Fruit fly (Drosophila melanogaster) whole organism, embryonic: ENCODE results near the gene CG17819.

Experiments
- ATbp ChIP-seq: fragments of 200-800 bp; sonication (Bioruptor generic); optimal IDR thresholded peaks from 2 replicates; lab custom pipeline; 2017; ENCODE audit warnings: missing biosample characterization, mild to moderate bottlenecking, missing genetic modification characterization, missing genetic modification reagents
- CG10462 ChIP-seq: fragments of 200-800 bp; sonication (Bioruptor generic); optimal IDR thresholded peaks from 2 replicates; lab custom pipeline; 2016; ENCODE audit warnings: missing biosample characterization, missing genetic modification characterization
- CG10543 ChIP-seq: fragments of 200-800 bp; sonication (Bioruptor generic); optimal IDR thresholded peaks from 3 replicates; lab custom pipeline; 2017; ENCODE audit warnings: missing biosample characterization, mild to moderate bottlenecking, missing genetic modification characterization, moderate library complexity
- CG10654 ChIP-seq: fragments of 200-800 bp; sonication (Bioruptor generic); optimal IDR thresholded peaks from 2 replicates; lab custom pipeline; 2016; ENCODE audit warnings: missing biosample characterization, missing genetic modification characterization
- CG11093 ChIP-seq: fragments of 200-800 bp; sonication (Bioruptor generic); IDR thresholded peaks from 3 replicates; pipeline ENCODE4 v1.3.6; 2022; ENCODE audit warnings: missing biosample characterization, missing genetic modification characterization
- CG12219 ChIP-seq: fragments of 200-800 bp; sonication (Bioruptor generic); optimal IDR thresholded peaks from 3 replicates; lab custom pipeline; 2018; ENCODE audit warnings: missing biosample characterization, mild to moderate bottlenecking, missing genetic modification characterization
- CG13296 ChIP-seq: fragments of 200-800 bp; sonication (Bioruptor generic); optimal IDR thresholded peaks from 3 replicates; lab custom pipeline; 2018; ENCODE audit warnings: missing biosample characterization, mild to moderate bottlenecking, missing genetic modification characterization
- CG13624 ChIP-seq: fragments of 200-800 bp; sonication (Bioruptor generic); optimal IDR thresholded peaks from 2 replicates; lab custom pipeline; 2016; ENCODE audit warnings: missing biosample characterization, missing genetic modification characterization
- CG2202 ChIP-seq: fragments of 200-800 bp; sonication (Bioruptor generic); optimal IDR thresholded peaks from 2 replicates; lab custom pipeline; 2018; ENCODE audit warnings: missing biosample characterization, mild to moderate bottlenecking, missing genetic modification characterization
- CG30431 ChIP-seq: fragments of 200-800 bp; sonication (Bioruptor generic); optimal IDR thresholded peaks from 2 replicates; lab custom pipeline; 2017; ENCODE audit warnings: missing biosample characterization, missing genetic modification characterization
- CG31365 ChIP-seq: fragments of 200-800 bp; sonication (Bioruptor generic); optimal IDR thresholded peaks from 2 replicates; lab custom pipeline; 2018; ENCODE audit warnings: missing biosample characterization, mild to moderate bottlenecking, missing genetic modification characterization
- CG31441 ChIP-seq: fragments of 200-800 bp; sonication (Bioruptor generic); IDR thresholded peaks from 2 replicates; pipeline ENCODE4 v1.3.6; 2022; ENCODE audit warnings: missing biosample characterization, missing genetic modification characterization
- CG32767 ChIP-seq: fragments of 200-800 bp; sonication (Bioruptor generic); IDR thresholded peaks from 2 replicates; pipeline ENCODE4 v1.3.6; 2022; ENCODE audit warnings: missing biosample characterization, missing genetic modification characterization
- CG33213 ChIP-seq: fragments of 200-800 bp; sonication (Bioruptor generic); optimal IDR thresholded peaks from 3 replicates; lab custom pipeline; 2016; ENCODE audit warnings: missing biosample characterization, missing genetic modification characterization
- CG34422 ChIP-seq: fragments of 200-800 bp; sonication (Bioruptor generic); IDR thresholded peaks from 3 replicates; pipeline ENCODE4 v1.3.6; 2022; ENCODE audit warnings: missing biosample characterization, missing genetic modification characterization
- CG3838 ChIP-seq: fragments of 200-800 bp; sonication (Bioruptor generic); optimal IDR thresholded peaks from 3 replicates; lab custom pipeline; 2016; ENCODE audit warnings: missing biosample characterization, missing genetic modification characterization
- CG4404 ChIP-seq: fragments of 200-800 bp; sonication (Bioruptor generic); IDR thresholded peaks from 2 replicates; pipeline ENCODE4 v1.3.6; 2022; ENCODE audit warnings: missing biosample characterization, missing genetic modification characterization
- CG6175 ChIP-seq: fragments of 200-800 bp; sonication (Bioruptor generic); IDR thresholded peaks from 3 replicates; pipeline ENCODE4 v1.3.6; 2022; ENCODE audit warnings: missing biosample characterization, missing genetic modification characterization
- CG6683 ChIP-seq: fragments of 200-800 bp; sonication (Bioruptor generic); optimal IDR thresholded peaks from 2 replicates; lab custom pipeline; 2017; ENCODE audit warnings: missing biosample characterization, mild to moderate bottlenecking, missing genetic modification characterization, missing genetic modification reagents
- CG6813 ChIP-seq: fragments of 200-800 bp; sonication (Bioruptor generic); optimal IDR thresholded peaks from 2 replicates; lab custom pipeline; 2017; ENCODE audit warnings: missing biosample characterization, missing genetic modification characterization, mild to moderate bottlenecking, moderate library complexity, missing genetic modification reagents
- CG6854 ChIP-seq: fragments of 200-800 bp; sonication (Bioruptor generic); optimal IDR thresholded peaks from 3 replicates; lab custom pipeline; 2017; ENCODE audit warnings: missing biosample characterization, mild to moderate bottlenecking, missing genetic modification characterization
- CG7928 ChIP-seq: fragments of 200-800 bp; sonication (Bioruptor generic); optimal IDR thresholded peaks from 2 replicates; lab custom pipeline; 2017; ENCODE audit warnings: missing biosample characterization, mild to moderate bottlenecking, missing genetic modification characterization
- CG7963 ChIP-seq: fragments of 200-800 bp; sonication (Bioruptor generic); IDR thresholded peaks from 3 replicates; pipeline ENCODE4 v1.3.6; 2022; ENCODE audit warnings: missing biosample characterization, missing genetic modification characterization; ENCODE audit not compliant: partially characterized antibody
- CG9876 ChIP-seq: fragments of 200-800 bp; sonication (Bioruptor generic); optimal IDR thresholded peaks from 2 replicates; lab custom pipeline; 2016; ENCODE audit warnings: missing biosample characterization, missing genetic modification characterization
- Drgx ChIP-seq: fragments of 200-800 bp; sonication (Bioruptor generic); IDR thresholded peaks from 2 replicates; pipeline ENCODE4 v1.3.6; 2022; ENCODE audit warnings: missing biosample characterization, missing genetic modification characterization
- Fer1 ChIP-seq: fragments of 200-800 bp; sonication (Bioruptor generic); optimal IDR thresholded peaks from 2 replicates; lab custom pipeline; 2017; ENCODE audit warnings: missing biosample characterization, mild to moderate bottlenecking, missing genetic modification characterization
- Hand ChIP-seq: fragments of 200-800 bp; sonication (Bioruptor generic); optimal IDR thresholded peaks from 2 replicates; lab custom pipeline; 2017; ENCODE audit warnings: mild to moderate bottlenecking, missing biosample characterization, missing genetic modification reagents, missing genetic modification characterization
- HmgD ChIP-seq: fragments of 200-800 bp; sonication (Bioruptor generic); optimal IDR thresholded peaks from 3 replicates; lab custom pipeline; 2016; ENCODE audit warnings: missing biosample characterization, missing genetic modification characterization
- Lim3 ChIP-seq: fragments of 200-800 bp; sonication (Bioruptor generic); IDR thresholded peaks from 2 replicates; pipeline ENCODE4 v1.3.6; 2022; ENCODE audit warnings: missing biosample characterization, missing genetic modification characterization
- MTF-1 ChIP-seq: fragments of 200-800 bp; sonication (Bioruptor generic); optimal IDR thresholded peaks from 2 replicates; lab custom pipeline; 2018; ENCODE audit warnings: missing biosample characterization, mild to moderate bottlenecking, missing genetic modification characterization, borderline replicate concordance
- Med ChIP-seq: fragments of 200-800 bp; sonication (Bioruptor generic); peaks from one replicate; lab custom pipeline; 2016; ENCODE audit warnings: missing biosample characterization, missing genetic modification characterization, mild to moderate bottlenecking, inconsistent platforms, moderate library complexity
- Meics ChIP-seq: fragments of 200-800 bp; sonication (Bioruptor generic); optimal IDR thresholded peaks from 2 replicates; lab custom pipeline; 2017; ENCODE audit warnings: missing biosample characterization, mild to moderate bottlenecking, missing genetic modification characterization
- Myb ChIP-seq: fragments of 200-800 bp; sonication (Bioruptor generic); optimal IDR thresholded peaks from 2 replicates; lab custom pipeline; 2016; ENCODE audit warnings: missing biosample characterization, missing genetic modification characterization
- NC2β ChIP-seq: fragments of 200-800 bp; sonication (Bioruptor generic); optimal IDR thresholded peaks from 2 replicates; lab custom pipeline; 2016; ENCODE audit warnings: missing biosample characterization, missing genetic modification characterization
- Rx ChIP-seq: fragments of 200-800 bp; sonication (Bioruptor generic); IDR thresholded peaks from 2 replicates; pipeline ENCODE4 v1.3.6; 2022; ENCODE audit warnings: missing biosample characterization, missing genetic modification characterization
- aop ChIP-seq: fragments of 200-800 bp; sonication (Bioruptor generic); IDR thresholded peaks from 2 replicates; pipeline ENCODE4 v1.3.6; 2022; ENCODE audit warnings: missing biosample characterization, missing genetic modification characterization
- ara ChIP-seq: fragments of 200-800 bp; sonication (Bioruptor generic); IDR thresholded peaks from 2 replicates; pipeline ENCODE4 v1.3.6; 2022; ENCODE audit warnings: missing biosample characterization, missing genetic modification characterization
- btn ChIP-seq: fragments of 200-800 bp; sonication (Bioruptor generic); optimal IDR thresholded peaks from 2 replicates; lab custom pipeline; 2016; ENCODE audit warnings: missing biosample characterization, missing genetic modification characterization
- disco-r ChIP-seq: fragments of 200-800 bp; sonication (Bioruptor generic); optimal IDR thresholded peaks from 2 replicates; lab custom pipeline; 2016; ENCODE audit warnings: missing biosample characterization, missing genetic modification characterization
- gcm2 ChIP-seq: fragments of 200-800 bp; sonication (Bioruptor generic); optimal IDR thresholded peaks from 2 replicates; lab custom pipeline; 2016; ENCODE audit warnings: missing biosample characterization, missing genetic modification characterization
- hkb ChIP-seq, 2 experiments: fragments of 200-800 bp in 1 of 2; fragments of >200 bp in 1 of 2; sonication (Bioruptor generic) in 1 of 2; IDR thresholded peaks in 1 of 2; optimal IDR thresholded peaks in 1 of 2; 2 replicates each; pipeline versions ENCODE4 v1.3.6 to Lab custom; 2017 to 2022; ENCODE audit warnings: missing biosample characterization in 1 of 2, missing genetic modification characterization in 1 of 2
- klu ChIP-seq: fragments of 200-800 bp; sonication (Bioruptor generic); IDR thresholded peaks from 2 replicates; pipeline ENCODE4 v1.3.6; 2022; ENCODE audit warnings: missing biosample characterization, missing genetic modification characterization
- lilli ChIP-seq: fragments of 200-800 bp; sonication (Bioruptor generic); optimal IDR thresholded peaks from 3 replicates; lab custom pipeline; 2016; ENCODE audit warnings: missing biosample characterization, missing genetic modification characterization
- mld ChIP-seq: fragments of 200-800 bp; sonication (Bioruptor generic); IDR thresholded peaks from 3 replicates; pipeline ENCODE4 v1.3.6; 2022; ENCODE audit warnings: missing biosample characterization, missing genetic modification characterization; ENCODE audit not compliant: partially characterized antibody
- org-1 ChIP-seq: fragments of 200-800 bp; sonication (Bioruptor generic); optimal IDR thresholded peaks from 2 replicates; lab custom pipeline; 2017; ENCODE audit warnings: missing biosample characterization, missing genetic modification characterization
- p53 ChIP-seq: fragments of 200-800 bp; sonication (Bioruptor generic); optimal IDR thresholded peaks from 2 replicates; lab custom pipeline; 2016; ENCODE audit warnings: missing biosample characterization, missing genetic modification characterization
- psq ChIP-seq: fragments of 200-800 bp; sonication (Bioruptor generic); optimal IDR thresholded peaks from 2 replicates; lab custom pipeline; 2017; ENCODE audit warnings: missing biosample characterization, missing genetic modification characterization
- sens ChIP-seq: fragments of 200-800 bp; sonication (Bioruptor generic); peaks from one replicate; lab custom pipeline; 2016; ENCODE audit warnings: missing biosample characterization, missing genetic modification characterization
- sob ChIP-seq: fragments of 200-800 bp; sonication (Bioruptor generic); IDR thresholded peaks from 2 replicates; pipeline ENCODE4 v1.3.6; 2022; ENCODE audit warnings: missing biosample characterization, missing genetic modification characterization
- sr ChIP-seq: fragments of 200-800 bp; sonication (Bioruptor generic); IDR thresholded peaks from 3 replicates; pipeline ENCODE4 v1.3.6; 2022; ENCODE audit warnings: missing biosample characterization, missing genetic modification characterization
- tgo ChIP-seq: fragments of 200-800 bp; sonication (Bioruptor generic); IDR thresholded peaks from 3 replicates; pipeline ENCODE4 v1.3.6; 2022; ENCODE audit warnings: missing biosample characterization, missing genetic modification characterization
- wek ChIP-seq: fragments of 200-800 bp; sonication (Bioruptor generic); optimal IDR thresholded peaks from 3 replicates; lab custom pipeline; 2018; ENCODE audit warnings: missing biosample characterization, mild to moderate bottlenecking, missing genetic modification characterization, moderate library complexity

Gene CG17819

DNA sequence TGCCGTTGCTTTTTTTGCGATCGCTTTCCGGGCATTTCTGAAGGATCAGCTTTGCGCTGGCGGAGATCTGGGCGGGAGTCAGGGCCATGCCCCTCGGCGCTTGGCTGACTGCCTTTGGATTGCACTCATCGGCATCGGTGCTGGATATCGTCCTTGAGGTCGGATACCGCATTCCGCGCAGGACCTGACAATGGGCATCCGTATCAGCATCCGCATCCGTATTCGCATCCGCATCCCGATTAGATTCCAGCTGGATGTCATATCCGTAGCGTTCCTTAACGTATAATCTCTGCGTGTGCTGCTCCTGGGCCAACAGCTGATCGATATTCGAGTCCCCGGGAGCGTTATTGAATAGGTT is 29.9 kb downstream of the CG17819 start (continued):
- TF ChIP-seq CG4404 (GFP tag; lab: Robert Waterston, UW): no peak
- TF ChIP-seq gcm2 (GFP tag; lab: Kevin White, UChicago): no peak
- no peak for TF ChIP-seq Fer1
- no peak for TF ChIP-seq CG13624 (GFP tag; lab: Kevin White, UChicago)
- no peak for TF ChIP-seq btn
- TF ChIP-seq CG34422 (GFP tag; lab: Robert Waterston, UW): no peak
- no peak for TF ChIP-seq CG9876 (GFP tag; lab: Kevin White, UChicago)
- no peak for TF ChIP-seq CG6813
- peak; percentile 32; the same call in 1 of the 2 replicates for TF ChIP-seq ara (GFP tag; lab: Robert Waterston, UW)
- no peak for TF ChIP-seq HmgD (GFP tag; lab: Kevin White, UChicago)
- no peak for TF ChIP-seq hkb (optimal IDR thresholded peaks at IDR 0.05; lab: Kevin White, UChicago)
- no peak for TF ChIP-seq hkb (GFP tag; IDR thresholded peaks at IDR 0.05; lab: Robert Waterston, UW)
- TF ChIP-seq CG31441 (GFP tag; lab: Robert Waterston, UW): no peak
- TF ChIP-seq ATbp (GFP tag; lab: Kevin White, UChicago): no peak
- TF ChIP-seq p53: no peak
- no peak for TF ChIP-seq Meics (GFP tag; lab: Kevin White, UChicago)
- no peak for TF ChIP-seq CG6175 (GFP tag; lab: Robert Waterston, UW)
- TF ChIP-seq Myb (GFP tag; lab: Kevin White, UChicago): no peak
- no peak for TF ChIP-seq CG6683 (GFP tag; lab: Kevin White, UChicago)
- TF ChIP-seq CG3838: no peak
- no peak for TF ChIP-seq CG6854
- TF ChIP-seq lilli (GFP tag; lab: Kevin White, UChicago): no peak
- no peak for TF ChIP-seq CG2202 (tag; lab: Kevin White, UChicago)
- TF ChIP-seq org-1 (GFP tag; lab: Kevin White, UChicago): no peak
- TF ChIP-seq CG12219: no peak
- TF ChIP-seq Lim3 (GFP tag; lab: Robert Waterston, UW): no peak
- no peak for TF ChIP-seq psq (GFP tag; lab: Kevin White, UChicago)
- TF ChIP-seq CG11093 (GFP tag; lab: Robert Waterston, UW): 0 out of 3 replicates have a peak, but pooled peaks have one; percentile 34
- peak; percentile 65 for TF ChIP-seq Med (GFP tag; lab: Kevin White, UChicago)
- no peak for TF ChIP-seq sr (GFP tag; lab: Robert Waterston, UW)
- TF ChIP-seq CG10462: no peak
- TF ChIP-seq klu (GFP tag; lab: Robert Waterston, UW): no peak
- TF ChIP-seq mld (GFP tag; lab: Robert Waterston, UW): 0 out of 3 replicates have a peak, but pooled peaks have one; percentile 29
- TF ChIP-seq wek (GFP tag; lab: Kevin White, UChicago): no peak
- TF ChIP-seq tgo: no peak
- TF ChIP-seq aop (GFP tag; lab: Robert Waterston, UW): no peak
- TF ChIP-seq CG13296: no peak
- TF ChIP-seq CG32767 (GFP tag; lab: Robert Waterston, UW): no peak
- TF ChIP-seq CG10543 (GFP tag; lab: Kevin White, UChicago): no peak
- no peak for TF ChIP-seq CG30431
- no peak for TF ChIP-seq disco-r (GFP tag; lab: Kevin White, UChicago)
- TF ChIP-seq CG7928 (GFP tag; lab: Kevin White, UChicago): no peak
- TF ChIP-seq CG31365 (tag; lab: Kevin White, UChicago): no peak
- TF ChIP-seq MTF-1: no peak
- no peak for TF ChIP-seq sens (GFP tag; lab: Kevin White, UChicago)
- TF ChIP-seq CG33213 (GFP tag; lab: Kevin White, UChicago): peak; percentile 13
- no peak for TF ChIP-seq Rx
- TF ChIP-seq NC2β (GFP tag; lab: Kevin White, UChicago): no peak
- TF ChIP-seq CG7963 (GFP tag; lab: Robert Waterston, UW): no peak
- TF ChIP-seq sob (GFP tag; lab: Robert Waterston, UW): peak; percentile 35; the same call in 1 of the 2 replicates
- no peak for TF ChIP-seq Hand (GFP tag; lab: Kevin White, UChicago)
- TF ChIP-seq Drgx (GFP tag; lab: Robert Waterston, UW): no peak
- no peak for TF ChIP-seq CG10654 (GFP tag; lab: Kevin White, UChicago)
